Worm (Caenorhabditis elegans): ENCODE measurements around the gene Y57G7A.11.

DNA sequence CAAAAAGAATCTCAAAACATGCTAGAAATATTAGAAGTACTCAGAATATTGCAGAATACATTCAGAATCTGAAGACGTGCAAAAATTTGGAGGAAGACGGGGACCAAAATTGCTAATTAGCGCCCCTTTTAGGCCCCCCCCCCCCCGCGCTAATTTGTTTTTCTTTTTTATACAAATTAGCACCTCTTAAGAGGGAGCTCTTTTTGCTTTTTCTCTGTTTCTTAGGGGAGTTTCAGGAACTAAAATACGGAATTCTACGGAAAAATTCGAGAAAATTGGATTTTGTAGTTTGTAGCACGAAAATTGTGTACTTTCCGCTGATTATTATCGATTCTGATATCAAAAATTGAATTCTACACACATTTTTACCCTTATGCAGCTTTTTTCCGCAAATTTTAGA lies 24.9 kb upstream of the Y57G7A.11 start, which contains the start of gene glb-31:
- no peak for TF ChIP-seq snpc-4 (tag; optimal IDR thresholded peaks at IDR 0.05)
- TF ChIP-seq nhr-12 (tag; optimal IDR thresholded peaks at IDR 0.05): no peak
- no peak for TF ChIP-seq nhr-76 (tag; optimal IDR thresholded peaks at IDR 0.05)
- TF ChIP-seq dpl-1 (GFP tag; optimal IDR thresholded peaks at IDR 0.05): no peak
- TF ChIP-seq ama-1 (optimal IDR thresholded peaks at IDR 0.05): no peak
- no peak for TF ChIP-seq tbx-2 (tag; optimal IDR thresholded peaks at IDR 0.05)
- TF ChIP-seq pag-3 (tag; optimal IDR thresholded peaks at IDR 0.05; ENCODE audit: borderline replicate concordance, insufficient read depth): no peak
- TF ChIP-seq nhr-47 (tag; optimal IDR thresholded peaks at IDR 0.05): no peak
- no peak for TF ChIP-seq nhr-11 (tag; optimal IDR thresholded peaks at IDR 0.05)
- no peak for TF ChIP-seq pax-3 (tag; optimal IDR thresholded peaks at IDR 0.05)
- no peak for TF ChIP-seq ztf-4 (tag; optimal IDR thresholded peaks at IDR 0.05)
- no peak for TF ChIP-seq mep-1 (tag; optimal IDR thresholded peaks at IDR 0.05)
- TF ChIP-seq zag-1 (tag; optimal IDR thresholded peaks at IDR 0.05): no peak
- TF ChIP-seq jun-1 (tag; optimal IDR thresholded peaks at IDR 0.05): no peak

Data from whole organism, L1 larva.